Worm (Caenorhabditis elegans) whole organism, L1 larva: ENCODE results near the gene F11A10.5.

Experiments
- F16B12.6 ChIP-seq: fragments of 150-350 bp; optimal IDR thresholded peaks from 2 replicates; lab custom pipeline; 2014; ENCODE audit warnings: missing biosample characterization, missing genetic modification characterization
- alr-1 ChIP-seq: fragments of 200-800 bp; sonication (Bioruptor generic); optimal IDR thresholded peaks from 2 replicates; lab custom pipeline; 2018; ENCODE audit warnings: borderline replicate concordance, mild to moderate bottlenecking, missing genetic modification characterization, missing compliant biosample characterization
- ama-1 ChIP-seq: fragments of 150-350 bp; optimal IDR thresholded peaks from 2 replicates; lab custom pipeline; 2014
- blmp-1 ChIP-seq: fragments of 150-350 bp; optimal IDR thresholded peaks from 2 replicates; lab custom pipeline; 2014; ENCODE audit warnings: missing biosample characterization, missing genetic modification characterization
- ceh-82 ChIP-seq, 3 experiments: fragments of 150-350 bp in 1 of 3; sonication (generic microtip) in 2 of 3; optimal IDR thresholded peaks; 2 replicates each; lab custom pipeline; 2014 to 2017; ENCODE audit warnings: missing biosample characterization in 3 of 3, missing genetic modification characterization in 3 of 3
- ceh-90 ChIP-seq: sonication (generic microtip); optimal IDR thresholded peaks from 2 replicates; lab custom pipeline; 2016; ENCODE audit warnings: missing genetic modification characterization, missing compliant biosample characterization
- efl-1 ChIP-seq, 4 experiments: fragments of 150-350 bp; optimal IDR thresholded peaks in 3 of 4; peaks in 1 of 4; 1 replicate in 1 of 4; 2 replicates in 3 of 4; lab custom pipeline; 2014; ENCODE audit warnings: missing biosample characterization in 2 of 4, missing genetic modification characterization in 2 of 4, missing genetic modification reagents in 2 of 4
- efl-3 ChIP-seq: fragments of 200-800 bp; sonication (Bioruptor generic); optimal IDR thresholded peaks from 2 replicates; lab custom pipeline; 2018; ENCODE audit warnings: mild to moderate bottlenecking, missing genetic modification characterization, missing compliant biosample characterization
- egl-27 ChIP-seq, 2 experiments: fragments of 150-350 bp in 1 of 2; sonication (generic microtip); optimal IDR thresholded peaks; 3 replicates each; lab custom pipeline; 2017 to 2018; ENCODE audit warnings: missing biosample characterization in 2 of 2, missing genetic modification characterization in 2 of 2, missing genetic modification reagents in 2 of 2
- elt-3 ChIP-seq, 6 experiments: fragments of 150-350 bp in 1 of 6; sonication (generic microtip); optimal IDR thresholded peaks; 2 replicates each; lab custom pipeline; 2017 to 2018; ENCODE audit warnings: missing biosample characterization in 6 of 6, missing genetic modification characterization in 6 of 6, inconsistent platforms in 1 of 6
- fkh-4 ChIP-seq: sonication (generic microtip); optimal IDR thresholded peaks from 2 replicates; lab custom pipeline; 2016; ENCODE audit warnings: missing compliant biosample characterization, missing genetic modification characterization, borderline replicate concordance
- fkh-8 ChIP-seq: sonication (generic microtip); optimal IDR thresholded peaks from 2 replicates; lab custom pipeline; 2016; ENCODE audit warnings: mild to moderate bottlenecking, missing genetic modification characterization, missing compliant biosample characterization
- fos-1 ChIP-seq: fragments of 150-350 bp; optimal IDR thresholded peaks from 2 replicates; lab custom pipeline; 2014; ENCODE audit warnings: missing biosample characterization, missing genetic modification characterization
- lin-14 ChIP-seq: fragments of 200-800 bp; sonication (Bioruptor generic); optimal IDR thresholded peaks from 2 replicates; lab custom pipeline; 2018; ENCODE audit warnings: mild to moderate bottlenecking, missing genetic modification characterization, moderate library complexity, missing compliant biosample characterization
- lin-15B ChIP-seq: fragments of 150-350 bp; sonication (generic microtip); optimal IDR thresholded peaks from 3 replicates; lab custom pipeline; 2014; ENCODE audit warnings: missing biosample characterization, missing genetic modification characterization
- lin-35 ChIP-seq, 2 experiments: fragments of 150-350 bp; optimal IDR thresholded peaks; 2 replicates each; lab custom pipeline; 2014; ENCODE audit warnings: missing biosample characterization in 2 of 2, missing genetic modification characterization in 2 of 2, missing genetic modification reagents in 2 of 2
- lir-3 ChIP-seq: sonication (generic microtip); optimal IDR thresholded peaks from 2 replicates; lab custom pipeline; 2016; ENCODE audit warnings: mild to moderate bottlenecking, missing genetic modification characterization, moderate library complexity, missing compliant biosample characterization; ENCODE audit not compliant: poor library complexity
- lsy-2 ChIP-seq, 2 experiments: fragments of 150-350 bp; optimal IDR thresholded peaks; 2 replicates each; lab custom pipeline; 2014; ENCODE audit warnings: missing biosample characterization in 2 of 2, missing genetic modification characterization in 2 of 2
- mab-9 ChIP-seq: fragments of 200-800 bp; sonication (Bioruptor generic); IDR thresholded peaks from 2 replicates; pipeline ENCODE4 v1.3.6; 2022; ENCODE audit warnings: missing genetic modification reagents, missing genetic modification characterization, missing compliant biosample characterization
- mep-1 ChIP-seq: fragments of 150-350 bp; optimal IDR thresholded peaks from 2 replicates; lab custom pipeline; 2014; ENCODE audit warnings: missing biosample characterization, missing genetic modification characterization
- nhr-12 ChIP-seq: sonication (generic microtip); optimal IDR thresholded peaks from 2 replicates; lab custom pipeline; 2017; ENCODE audit warnings: missing biosample characterization, missing genetic modification characterization
- nhr-19 ChIP-seq: fragments of 200-800 bp; sonication (Bioruptor generic); conservative IDR thresholded peaks from 2 replicates; pipeline ENCODE4 v1.3.6; 2022; ENCODE audit warnings: missing genetic modification characterization, missing compliant biosample characterization
- nhr-20 ChIP-seq: sonication (generic microtip); optimal IDR thresholded peaks from 2 replicates; lab custom pipeline; 2016; ENCODE audit warnings: mild to moderate bottlenecking, missing genetic modification characterization, missing compliant biosample characterization
- nhr-237 ChIP-seq: fragments of 150-350 bp; optimal IDR thresholded peaks from 2 replicates; lab custom pipeline; 2014; ENCODE audit warnings: missing biosample characterization, missing genetic modification characterization
- nhr-47 ChIP-seq: sonication (generic microtip); optimal IDR thresholded peaks from 2 replicates; lab custom pipeline; 2016; ENCODE audit warnings: mild to moderate bottlenecking, missing genetic modification characterization, moderate library complexity, missing compliant biosample characterization
- nhr-71 ChIP-seq: sonication (generic microtip); optimal IDR thresholded peaks from 2 replicates; lab custom pipeline; 2016; ENCODE audit warnings: mild to moderate bottlenecking, missing genetic modification characterization, moderate library complexity, missing compliant biosample characterization
- pag-3 ChIP-seq: sonication (generic microtip); optimal IDR thresholded peaks from 2 replicates; lab custom pipeline; 2017; ENCODE audit warnings: missing genetic modification characterization, mild to moderate bottlenecking, missing compliant biosample characterization, antibody characterized with exemption, borderline replicate concordance; ENCODE audit not compliant: insufficient read depth
- pax-3 ChIP-seq: fragments of 200-800 bp; sonication (Bioruptor generic); optimal IDR thresholded peaks from 2 replicates; lab custom pipeline; 2018; ENCODE audit warnings: mild to moderate bottlenecking, missing genetic modification characterization, moderate library complexity, missing compliant biosample characterization
- pqm-1 ChIP-seq: sonication (generic microtip); optimal IDR thresholded peaks from 3 replicates; lab custom pipeline; 2017; ENCODE audit warnings: missing biosample characterization, missing genetic modification characterization
- snu-23 ChIP-seq: sonication (generic microtip); optimal IDR thresholded peaks from 2 replicates; lab custom pipeline; 2016; ENCODE audit warnings: missing genetic modification characterization, missing compliant biosample characterization
- swsn-7 ChIP-seq: sonication (generic microtip); optimal IDR thresholded peaks from 2 replicates; lab custom pipeline; 2016; ENCODE audit warnings: missing genetic modification characterization, missing compliant biosample characterization
- unc-130 ChIP-seq: fragments of 150-350 bp; optimal IDR thresholded peaks from 2 replicates; lab custom pipeline; 2017; ENCODE audit warnings: missing biosample characterization, missing genetic modification characterization, inconsistent platforms
- unc-62 ChIP-seq: fragments of 150-350 bp; optimal IDR thresholded peaks from 2 replicates; lab custom pipeline; 2014; ENCODE audit warnings: missing biosample characterization, missing genetic modification reagents, missing genetic modification characterization
- vab-15 ChIP-seq: sonication (generic microtip); optimal IDR thresholded peaks from 2 replicates; lab custom pipeline; 2017; ENCODE audit warnings: missing genotype, mild to moderate bottlenecking, missing genetic modification characterization, missing compliant biosample characterization
- zip-4 ChIP-seq: fragments of 200-800 bp; sonication (Bioruptor generic); optimal IDR thresholded peaks from 2 replicates; lab custom pipeline; 2018; ENCODE audit warnings: mild to moderate bottlenecking, missing genetic modification characterization, moderate library complexity, missing compliant biosample characterization
- ztf-11 ChIP-seq, 2 experiments: sonication (generic microtip); optimal IDR thresholded peaks; 2 replicates each; lab custom pipeline; 2016 to 2017; ENCODE audit warnings: missing genetic modification characterization in 2 of 2, missing biosample characterization in 1 of 2, missing compliant biosample characterization in 1 of 2

Gene F11A10.5

ce11 chrIV:12121076-12121475 lies 27.2 kb downstream of the F11A10.5 start, which contains the start of the genes ddb-1 and M18.6 (continued):
- peak in 1 of 2 experiments; percentile 69 for TF ChIP-seq lsy-2 (tag; optimal IDR thresholded peaks at IDR 0.05; lab: Kevin White, UChicago)
- no peak for TF ChIP-seq swsn-7 (tag; lab: Kevin White, UChicago)
- no peak for TF ChIP-seq vab-15 (tag; lab: Kevin White, UChicago)
- TF ChIP-seq mab-9 (GFP tag; lab: Robert Waterston, UW) = no peak
- peak; percentile 2 for TF ChIP-seq F16B12.6 (tag; lab: Kevin White, UChicago)
- TF ChIP-seq pag-3 = no peak
- no peak for TF ChIP-seq nhr-20
- no peak for TF ChIP-seq unc-62 (GFP tag; lab: Kevin White, UChicago)
- peak; percentile 47 to 69 for TF ChIP-seq lin-35 (GFP tag; optimal IDR thresholded peaks at IDR 0.05; lab: Kevin White, UChicago)

ce11 chrIV:12122874-12123664 lies 29.1 kb downstream of the F11A10.5 start, which contains the start of gene aly-3:
aly-3 (plus strand) TSS chrIV:12123282.
- TF ChIP-seq unc-130 (tag; lab: Kevin White, UChicago) (no peak), swsn-7 (tag; lab: Kevin White, UChicago) (no peak), snu-23 (GFP tag; lab: Kevin White, UChicago) (peak; percentile 22), mep-1 (tag; lab: Kevin White, UChicago) (peak; percentile 13), nhr-71 (no peak), ceh-90 (tag; lab: Kevin White, UChicago) (no peak), ceh-82 (tag; optimal IDR thresholded peaks at IDR 0.05; lab: Kevin White, UChicago) (peak in 1 of 3 experiments; percentile 29), lin-15B (peak; percentile 6), elt-3 (tag; optimal IDR thresholded peaks at IDR 0.05; lab: Kevin White, UChicago) (no peak), efl-1 (optimal IDR thresholded peaks at IDR 0.05; lab: Kevin White, UChicago) (peak in 1 of 2 experiments; percentile 7), efl-1 (GFP tag; optimal IDR thresholded peaks at IDR 0.05 in 1 of 2; lab: Kevin White, UChicago) (peak in 1 of 2 experiments; percentile 35), lin-35 (GFP tag; optimal IDR thresholded peaks at IDR 0.05; lab: Kevin White, UChicago) (peak; percentile 21 to 54), lin-14 (GFP tag; lab: Kevin White, UChicago) (no peak), nhr-237 (tag; lab: Kevin White, UChicago) (no peak), pax-3 (tag; lab: Kevin White, UChicago) (no peak), pqm-1 (no peak), ztf-11 (tag; optimal IDR thresholded peaks at IDR 0.05; lab: Kevin White, UChicago) (no peak), fkh-4 (tag; lab: Kevin White, UChicago) (no peak), lsy-2 (tag; optimal IDR thresholded peaks at IDR 0.05; lab: Kevin White, UChicago) (peak; percentile 8 to 54), ama-1 (lab: Kevin White, UChicago) (peak; percentile 21), unc-62 (GFP tag; lab: Kevin White, UChicago) (no peak), zip-4 (no peak), nhr-47 (tag; lab: Kevin White, UChicago) (peak; percentile 8), efl-3 (GFP tag; lab: Kevin White, UChicago) (no peak), fkh-8 (tag; lab: Kevin White, UChicago) (no peak), lir-3 (tag; lab: Kevin White, UChicago) (no peak), nhr-19 (GFP tag; lab: Robert Waterston, UW) (no peak), egl-27 (tag; optimal IDR thresholded peaks at IDR 0.05; lab: Kevin White, UChicago) (no peak), fos-1 (tag; lab: Kevin White, UChicago) (no peak), alr-1 (no peak), blmp-1 (tag; lab: Kevin White, UChicago) (peak; percentile 19), nhr-12 (tag; lab: Kevin White, UChicago) (no peak)
